Worm (Caenorhabditis elegans): Measurements from ENCODE around the gene F52E1.3.
A peak's percentile ranks its signal among the peaks of the same experiment; 100 is the strongest.

The F52E1.3 gene

ce11 chrV:8403152-8403551, 8.6 kb downstream of the F52E1.3 start:
- TF ChIP-seq snpc-4 (tag; optimal IDR thresholded peaks at IDR 0.05): no peak
- no peak for TF ChIP-seq elt-3 (tag; optimal IDR thresholded peaks at IDR 0.05)
- no peak for TF ChIP-seq lin-13 (tag; optimal IDR thresholded peaks at IDR 0.05)
- no peak for TF ChIP-seq bed-3 (GFP tag; optimal IDR thresholded peaks at IDR 0.05)
- no peak for TF ChIP-seq zip-8 (tag; optimal IDR thresholded peaks at IDR 0.05)
- TF ChIP-seq elt-1 (tag; optimal IDR thresholded peaks at IDR 0.05; ENCODE audit: borderline replicate concordance, insufficient read depth): no peak
- TF ChIP-seq nhr-2 (tag; optimal IDR thresholded peaks at IDR 0.05): no peak
- no peak for TF ChIP-seq blmp-1 (tag; optimal IDR thresholded peaks at IDR 0.05)
- no peak for TF ChIP-seq M03D4.4 (tag; optimal IDR thresholded peaks at IDR 0.05)
- no peak for TF ChIP-seq ceh-43 (GFP tag; optimal IDR thresholded peaks at IDR 0.05)
- TF ChIP-seq sptf-1 (tag; optimal IDR thresholded peaks at IDR 0.05): no peak
- no peak for TF ChIP-seq unc-39 (tag; optimal IDR thresholded peaks at IDR 0.05)
- no peak for TF ChIP-seq ces-1 (GFP tag; optimal IDR thresholded peaks at IDR 0.05)
- no peak for TF ChIP-seq mab-5 (tag; optimal IDR thresholded peaks at IDR 0.05)

ce11 chrV:8403916-8404315, 9.3 kb downstream of the F52E1.3 start:
- no peak for TF ChIP-seq lin-32 (GFP tag; optimal IDR thresholded peaks at IDR 0.05)
- no peak for TF ChIP-seq nhr-28 (tag; optimal IDR thresholded peaks at IDR 0.05)
- TF ChIP-seq elt-1 (tag; optimal IDR thresholded peaks at IDR 0.05; ENCODE audit: borderline replicate concordance, insufficient read depth): no peak
- TF ChIP-seq nhr-237 (tag; optimal IDR thresholded peaks at IDR 0.05): no peak
- no peak for TF ChIP-seq tbx-8 (GFP tag; optimal IDR thresholded peaks at IDR 0.05)
- no peak for TF ChIP-seq mab-5 (tag; optimal IDR thresholded peaks at IDR 0.05)
- TF ChIP-seq elt-3 (tag; optimal IDR thresholded peaks at IDR 0.05): no peak
- no peak for TF ChIP-seq snpc-4 (tag; optimal IDR thresholded peaks at IDR 0.05)
- TF ChIP-seq ztf-11 (tag; optimal IDR thresholded peaks at IDR 0.05): no peak
- no peak for TF ChIP-seq nhr-12 (tag; optimal IDR thresholded peaks at IDR 0.05)
- TF ChIP-seq lsy-2 (tag; optimal IDR thresholded peaks at IDR 0.05): no peak
- TF ChIP-seq mep-1 (tag; optimal IDR thresholded peaks at IDR 0.05): no peak
- TF ChIP-seq flh-1 (GFP tag; optimal IDR thresholded peaks at IDR 0.05): no peak
- TF ChIP-seq unc-62 (GFP tag; optimal IDR thresholded peaks at IDR 0.05): no peak
- TF ChIP-seq ceh-39 (tag; optimal IDR thresholded peaks at IDR 0.05): no peak
- TF ChIP-seq ces-1 (GFP tag; optimal IDR thresholded peaks at IDR 0.05): no peak
- TF ChIP-seq nhr-76 (tag; optimal IDR thresholded peaks at IDR 0.05): no peak

ce11 chrV:8404339-8404738, 9.7 kb downstream of the F52E1.3 start:
- TF ChIP-seq flh-1 (GFP tag; optimal IDR thresholded peaks at IDR 0.05) (no peak), tbx-8 (GFP tag; optimal IDR thresholded peaks at IDR 0.05) (no peak), mls-2 (tag; optimal IDR thresholded peaks at IDR 0.05) (no peak), nhr-2 (tag; optimal IDR thresholded peaks at IDR 0.05) (no peak)

- TF ChIP-seq lsy-2 (tag; optimal IDR thresholded peaks at IDR 0.05): no peak
- no peak for TF ChIP-seq nhr-76 (tag; optimal IDR thresholded peaks at IDR 0.05)
- TF ChIP-seq blmp-1 (tag; optimal IDR thresholded peaks at IDR 0.05): no peak
- TF ChIP-seq unc-39 (tag; optimal IDR thresholded peaks at IDR 0.05): no peak
- TF ChIP-seq zip-8 (tag; optimal IDR thresholded peaks at IDR 0.05): no peak
These were observed 11.6 kb downstream of the F52E1.3 start for ce11 chrV:8406155-8406554.

- TF ChIP-seq mls-2 (tag; optimal IDR thresholded peaks at IDR 0.05) (no peak), snpc-4 (tag; optimal IDR thresholded peaks at IDR 0.05) (no peak), sem-2 (GFP tag; optimal IDR thresholded peaks at IDR 0.05) (no peak), M03D4.4 (tag; optimal IDR thresholded peaks at IDR 0.05) (no peak), cnd-1 (tag; optimal IDR thresholded peaks at IDR 0.05) (no peak)
These were observed 12.3 kb downstream of the F52E1.3 start for ce11 chrV:8406911-8407310.

ce11 chrV:8409594-8409993, 15.0 kb downstream of the F52E1.3 start:
- no peak for TF ChIP-seq nhr-12 (tag; optimal IDR thresholded peaks at IDR 0.05)
- TF ChIP-seq blmp-1 (tag; optimal IDR thresholded peaks at IDR 0.05): peak; percentile 78
- TF ChIP-seq lsy-2 (tag; optimal IDR thresholded peaks at IDR 0.05): no peak

- TF ChIP-seq hlh-1 (tag; optimal IDR thresholded peaks at IDR 0.05): no peak
- no peak for TF ChIP-seq bed-3 (GFP tag; optimal IDR thresholded peaks at IDR 0.05)
- no peak for TF ChIP-seq ces-1 (GFP tag; optimal IDR thresholded peaks at IDR 0.05)
- TF ChIP-seq mep-1 (tag; optimal IDR thresholded peaks at IDR 0.05): no peak
- no peak for TF ChIP-seq zip-8 (tag; optimal IDR thresholded peaks at IDR 0.05)
- no peak for TF ChIP-seq cnd-1 (tag; optimal IDR thresholded peaks at IDR 0.05)
- no peak for TF ChIP-seq ceh-39 (tag; optimal IDR thresholded peaks at IDR 0.05)
- TF ChIP-seq ztf-11 (tag; optimal IDR thresholded peaks at IDR 0.05): no peak
- TF ChIP-seq nhr-28 (tag; optimal IDR thresholded peaks at IDR 0.05): no peak
- TF ChIP-seq nhr-12 (tag; optimal IDR thresholded peaks at IDR 0.05): no peak
- TF ChIP-seq ceh-83 (GFP tag; optimal IDR thresholded peaks at IDR 0.05): no peak
These were observed 15.8 kb downstream of the F52E1.3 start, which contains the start of gene F52E1.2 for ce11 chrV:8410406-8410805. TSS of gene F52E1.2 (plus strand) at chrV:8410595.

Data from whole organism, mixed stage, embryonic.